Fruit fly (Drosophila melanogaster) whole organism, embryonic: ENCODE results near the gene CG18749.

Experiments used
- Atf6 ChIP-seq: fragments of 200-800 bp; sonication (Bioruptor generic); IDR thresholded peaks from 2 replicates; pipeline ENCODE4 v1.3.6; 2022; ENCODE audit warnings: missing biosample characterization, missing genetic modification characterization
- Blimp-1 ChIP-seq: fragments of 200-800 bp; sonication (Bioruptor generic); optimal IDR thresholded peaks from 3 replicates; lab custom pipeline; 2018; ENCODE audit warnings: missing biosample characterization, missing genetic modification characterization, mild to moderate bottlenecking, moderate library complexity, missing genetic modification reagents
- C15 ChIP-seq: fragments of 200-800 bp; sonication (Bioruptor generic); IDR thresholded peaks from 3 replicates; pipeline ENCODE4 v1.3.6; 2022; ENCODE audit warnings: missing biosample characterization, missing genetic modification characterization
- CG10274 ChIP-seq: fragments of 200-800 bp; sonication (Bioruptor generic); optimal IDR thresholded peaks from 3 replicates; lab custom pipeline; 2017; ENCODE audit warnings: missing biosample characterization, mild to moderate bottlenecking, missing genetic modification characterization
- CG10565 ChIP-seq: fragments of 200-800 bp; sonication (Bioruptor generic); optimal IDR thresholded peaks from 3 replicates; lab custom pipeline; 2016; ENCODE audit warnings: missing biosample characterization, mild to moderate bottlenecking, missing genetic modification characterization
- CG10979 ChIP-seq: fragments of 200-800 bp; sonication (Bioruptor generic); optimal IDR thresholded peaks from 2 replicates; lab custom pipeline; 2018; ENCODE audit warnings: missing biosample characterization, mild to moderate bottlenecking, missing genetic modification characterization, moderate library complexity
- CG11093 ChIP-seq: fragments of 200-800 bp; sonication (Bioruptor generic); IDR thresholded peaks from 3 replicates; pipeline ENCODE4 v1.3.6; 2022; ENCODE audit warnings: missing biosample characterization, missing genetic modification characterization
- CG12744 ChIP-seq: fragments of 200-800 bp; sonication (Bioruptor generic); optimal IDR thresholded peaks from 2 replicates; lab custom pipeline; 2016; ENCODE audit warnings: missing biosample characterization, missing genetic modification characterization
- CG13123 ChIP-seq: fragments of 200-800 bp; sonication (Bioruptor generic); optimal IDR thresholded peaks from 2 replicates; lab custom pipeline; 2016; ENCODE audit warnings: missing biosample characterization, missing genetic modification characterization
- CG13624 ChIP-seq: fragments of 200-800 bp; sonication (Bioruptor generic); optimal IDR thresholded peaks from 2 replicates; lab custom pipeline; 2016; ENCODE audit warnings: missing biosample characterization, missing genetic modification characterization
- CG14860 ChIP-seq: fragments of 200-800 bp; sonication (Bioruptor generic); IDR thresholded peaks from 3 replicates; pipeline ENCODE4 v1.3.6; 2022; ENCODE audit warnings: missing biosample characterization, missing genetic modification characterization; ENCODE audit not compliant: partially characterized antibody
- CG1647 ChIP-seq: fragments of 200-800 bp; sonication (Bioruptor generic); optimal IDR thresholded peaks from 3 replicates; lab custom pipeline; 2016; ENCODE audit warnings: missing biosample characterization, missing genetic modification characterization
- CG17802 ChIP-seq: fragments of 200-800 bp; sonication (Bioruptor generic); optimal IDR thresholded peaks from 2 replicates; lab custom pipeline; 2018; ENCODE audit warnings: missing biosample characterization, mild to moderate bottlenecking, missing genetic modification characterization, moderate library complexity
- CG18599 ChIP-seq: fragments of 200-800 bp; sonication (Bioruptor generic); optimal IDR thresholded peaks from 3 replicates; lab custom pipeline; 2017; ENCODE audit warnings: missing biosample characterization, missing genetic modification characterization, mild to moderate bottlenecking, moderate library complexity, missing genetic modification reagents
- CG18764 ChIP-seq: fragments of 200-800 bp; sonication (Bioruptor generic); optimal IDR thresholded peaks from 3 replicates; lab custom pipeline; 2016; ENCODE audit warnings: missing biosample characterization, missing genetic modification characterization
- CG2120 ChIP-seq: fragments of 200-800 bp; sonication (Bioruptor generic); optimal IDR thresholded peaks from 3 replicates; lab custom pipeline; 2016; ENCODE audit warnings: missing biosample characterization, missing genetic modification characterization
- CG2678 ChIP-seq: fragments of 200-800 bp; sonication (Bioruptor generic); optimal IDR thresholded peaks from 3 replicates; lab custom pipeline; 2019; ENCODE audit warnings: missing biosample characterization, mild to moderate bottlenecking, missing genetic modification characterization, moderate library complexity
- CG31388 ChIP-seq: fragments of 200-800 bp; sonication (Bioruptor generic); optimal IDR thresholded peaks from 2 replicates; lab custom pipeline; 2016; ENCODE audit warnings: missing biosample characterization, missing genetic modification characterization
- CG42726 ChIP-seq: fragments of 200-800 bp; sonication (Bioruptor generic); IDR thresholded peaks from 2 replicates; pipeline ENCODE4 v1.3.6; 2022; ENCODE audit warnings: missing biosample characterization, missing genetic modification characterization; ENCODE audit not compliant: partially characterized antibody
- CG6689 ChIP-seq: fragments of 200-800 bp; sonication (Bioruptor generic); IDR thresholded peaks from 2 replicates; pipeline ENCODE4 v1.3.6; 2022; ENCODE audit warnings: missing biosample characterization, missing genetic modification characterization
- CG6765 ChIP-seq: fragments of 200-800 bp; sonication (Bioruptor generic); optimal IDR thresholded peaks from 3 replicates; lab custom pipeline; 2017; ENCODE audit warnings: missing biosample characterization, mild to moderate bottlenecking, missing genetic modification characterization
- CG6854 ChIP-seq: fragments of 200-800 bp; sonication (Bioruptor generic); optimal IDR thresholded peaks from 3 replicates; lab custom pipeline; 2017; ENCODE audit warnings: missing biosample characterization, mild to moderate bottlenecking, missing genetic modification characterization
- CG7786 ChIP-seq: fragments of 200-800 bp; sonication (Bioruptor generic); optimal IDR thresholded peaks from 2 replicates; lab custom pipeline; 2016; ENCODE audit warnings: missing biosample characterization, missing genetic modification characterization
- CG8765 ChIP-seq: fragments of 200-800 bp; sonication (Bioruptor generic); IDR thresholded peaks from 2 replicates; pipeline ENCODE4 v1.3.6; 2022; ENCODE audit warnings: missing biosample characterization, missing genetic modification characterization
- D19A ChIP-seq: fragments of 200-800 bp; optimal IDR thresholded peaks from 3 replicates; lab custom pipeline; 2019; ENCODE audit warnings: missing biosample characterization, mild to moderate bottlenecking, missing genetic modification characterization, moderate library complexity
- Dp ChIP-seq: fragments of 200-800 bp; sonication (Bioruptor generic); optimal IDR thresholded peaks from 2 replicates; lab custom pipeline; 2018; ENCODE audit warnings: missing biosample characterization, mild to moderate bottlenecking, missing genetic modification characterization, moderate library complexity
- Dref ChIP-seq: fragments of 200-800 bp; sonication (Bioruptor generic); IDR thresholded peaks from 2 replicates; pipeline ENCODE4 v1.3.6; 2022; ENCODE audit warnings: missing biosample characterization, missing genetic modification characterization
- Eip74EF ChIP-seq, 2 experiments: fragments of 200-800 bp in 1 of 2; fragments of >200 bp in 1 of 2; sonication (Bioruptor generic) in 1 of 2; optimal IDR thresholded peaks; 2 replicates each; lab custom pipeline; 2017 to 2019; ENCODE audit warnings: missing biosample characterization in 2 of 2, missing genetic modification characterization in 2 of 2, mild to moderate bottlenecking in 1 of 2, moderate library complexity in 1 of 2
- H15 ChIP-seq: fragments of 200-800 bp; sonication (Bioruptor generic); IDR thresholded peaks from 3 replicates; pipeline ENCODE4 v1.3.6; 2022; ENCODE audit warnings: missing biosample characterization, missing genetic modification characterization
- Lpt ChIP-seq: fragments of >200 bp; optimal IDR thresholded peaks from 2 replicates; lab custom pipeline; 2018; ENCODE audit warnings: missing biosample characterization, missing genetic modification characterization
- Mes4 ChIP-seq: fragments of 200-800 bp; sonication (Bioruptor generic); optimal IDR thresholded peaks from 2 replicates; lab custom pipeline; 2016; ENCODE audit warnings: missing biosample characterization, missing genetic modification characterization
- Myb ChIP-seq: fragments of 200-800 bp; sonication (Bioruptor generic); optimal IDR thresholded peaks from 2 replicates; lab custom pipeline; 2016; ENCODE audit warnings: missing biosample characterization, missing genetic modification characterization
- abd-A ChIP-seq: fragments of 200-800 bp; sonication (Bioruptor generic); optimal IDR thresholded peaks from 3 replicates; lab custom pipeline; 2019; ENCODE audit warnings: missing biosample characterization, mild to moderate bottlenecking, missing genetic modification characterization, moderate library complexity
- btn ChIP-seq: fragments of 200-800 bp; sonication (Bioruptor generic); optimal IDR thresholded peaks from 2 replicates; lab custom pipeline; 2016; ENCODE audit warnings: missing biosample characterization, missing genetic modification characterization
- chif ChIP-seq, 2 experiments: fragments of 200-800 bp; sonication (Bioruptor generic); optimal IDR thresholded peaks; 3 replicates each; lab custom pipeline; 2016; ENCODE audit warnings: missing biosample characterization in 2 of 2, missing genetic modification characterization in 2 of 2
- croc ChIP-seq: fragments of 200-800 bp; sonication (Bioruptor generic); conservative IDR thresholded peaks from 3 replicates; pipeline ENCODE4 v1.3.6; 2022; ENCODE audit warnings: missing biosample characterization, missing genetic modification characterization
- dati ChIP-seq: fragments of 200-800 bp; sonication (Bioruptor generic); IDR thresholded peaks from 2 replicates; pipeline ENCODE4 v1.3.6; 2022; ENCODE audit warnings: missing biosample characterization, missing genetic modification characterization
- gcm ChIP-seq: fragments of 200-800 bp; sonication (Bioruptor generic); optimal IDR thresholded peaks from 2 replicates; lab custom pipeline; 2019; ENCODE audit warnings: missing biosample characterization, mild to moderate bottlenecking, missing genetic modification characterization, moderate library complexity
- hb ChIP-seq: fragments of 200-800 bp; sonication (Bioruptor generic); IDR thresholded peaks from 3 replicates; pipeline ENCODE4 v1.3.6; 2022; ENCODE audit warnings: missing biosample characterization, missing genetic modification characterization; ENCODE audit not compliant: partially characterized antibody
- hbn ChIP-seq: fragments of 200-800 bp; sonication (Bioruptor generic); IDR thresholded peaks from 2 replicates; pipeline ENCODE4 v1.3.6; 2022; ENCODE audit warnings: missing biosample characterization, missing genetic modification characterization; ENCODE audit not compliant: partially characterized antibody
- jigr1 ChIP-seq: fragments of 200-800 bp; sonication (Bioruptor generic); IDR thresholded peaks from 3 replicates; pipeline ENCODE4 v1.3.6; 2022; ENCODE audit warnings: missing biosample characterization, missing genetic modification characterization
- jumu ChIP-seq: fragments of 200-800 bp; sonication (Bioruptor generic); optimal IDR thresholded peaks from 3 replicates; lab custom pipeline; 2016; ENCODE audit warnings: missing biosample characterization, missing genetic modification characterization
- luna ChIP-seq: fragments of 200-800 bp; sonication (Bioruptor generic); optimal IDR thresholded peaks from 2 replicates; lab custom pipeline; 2016; ENCODE audit warnings: missing biosample characterization, missing genetic modification characterization
- pb ChIP-seq: fragments of 200-800 bp; sonication (Bioruptor generic); optimal IDR thresholded peaks from 3 replicates; lab custom pipeline; 2016; ENCODE audit warnings: missing biosample characterization, missing genetic modification characterization
- peb ChIP-seq: fragments of 200-800 bp; sonication (Bioruptor generic); IDR thresholded peaks from 2 replicates; pipeline ENCODE4 v1.3.6; 2022; ENCODE audit warnings: missing biosample characterization, missing genetic modification characterization
- pho ChIP-seq: fragments of 200-800 bp; sonication (Bioruptor generic); optimal IDR thresholded peaks from 2 replicates; lab custom pipeline; 2016; ENCODE audit warnings: missing biosample characterization, missing genetic modification characterization
- pros ChIP-seq: fragments of 200-800 bp; sonication (Bioruptor generic); optimal IDR thresholded peaks from 3 replicates; lab custom pipeline; 2019; ENCODE audit warnings: missing biosample characterization, mild to moderate bottlenecking, missing genetic modification characterization, moderate library complexity
- psq ChIP-seq: fragments of 200-800 bp; sonication (Bioruptor generic); optimal IDR thresholded peaks from 2 replicates; lab custom pipeline; 2017; ENCODE audit warnings: missing biosample characterization, missing genetic modification characterization
- sens ChIP-seq: fragments of 200-800 bp; sonication (Bioruptor generic); peaks from one replicate; lab custom pipeline; 2016; ENCODE audit warnings: missing biosample characterization, missing genetic modification characterization
- sr ChIP-seq: fragments of 200-800 bp; sonication (Bioruptor generic); IDR thresholded peaks from 3 replicates; pipeline ENCODE4 v1.3.6; 2022; ENCODE audit warnings: missing biosample characterization, missing genetic modification characterization
- tup ChIP-seq: fragments of 200-800 bp; sonication (Bioruptor generic); optimal IDR thresholded peaks from 2 replicates; lab custom pipeline; 2016; ENCODE audit warnings: missing biosample characterization, mild to moderate bottlenecking, missing genetic modification characterization, moderate library complexity

The CG18749 gene

dm6 chr3R:8243720-8244119 is at the start of gene CG18749, which contains the start of the genes CG9636 and CG33722 (continued):
- TF ChIP-seq H15 (GFP tag; lab: Robert Waterston, UW) = peak; percentile 73; the same call in 2 of the 3 replicates
- TF ChIP-seq CG6689 (GFP tag; lab: Robert Waterston, UW) = peak; percentile 70
- TF ChIP-seq psq = peak; percentile 43
- TF ChIP-seq dati (GFP tag; lab: Robert Waterston, UW) = no peak
- peak; percentile 100 for TF ChIP-seq Blimp-1
- TF ChIP-seq CG14860 (GFP tag; lab: Robert Waterston, UW) = peak; percentile 97
- peak; percentile 36 for TF ChIP-seq CG12744 (GFP tag; lab: Kevin White, UChicago)
- peak in 1 of 2 experiments; percentile 38 for TF ChIP-seq chif (GFP tag; optimal IDR thresholded peaks at IDR 0.05; lab: Kevin White, UChicago)
- 0 out of 2 replicates have a peak, but pooled peaks have one; percentile 28 for TF ChIP-seq CG42726 (GFP tag; lab: Robert Waterston, UW)
- peak in 1 of 2 experiments; percentile 65 for TF ChIP-seq Eip74EF (GFP tag; optimal IDR thresholded peaks at IDR 0.05; lab: Kevin White, UChicago)
- 0 out of 3 replicates have a peak, but pooled peaks have one; percentile 47 for TF ChIP-seq CG11093 (GFP tag; lab: Robert Waterston, UW)
- TF ChIP-seq btn (GFP tag; lab: Kevin White, UChicago) = no peak
- TF ChIP-seq gcm (GFP tag; lab: Kevin White, UChicago) = peak; percentile 76
- no peak for TF ChIP-seq abd-A (tag; lab: Kevin White, UChicago)
- TF ChIP-seq CG2678 (tag; lab: Kevin White, UChicago) = no peak
- peak; percentile 43 for TF ChIP-seq croc (GFP tag; lab: Robert Waterston, UW)
- TF ChIP-seq CG6854 (GFP tag; lab: Kevin White, UChicago) = no peak
- peak; percentile 80 for TF ChIP-seq CG18599 (GFP tag; lab: Kevin White, UChicago)
- TF ChIP-seq Atf6 (GFP tag; lab: Robert Waterston, UW) = peak; percentile 27; the same call in 1 of the 2 replicates
- no peak for TF ChIP-seq Mes4 (GFP tag; lab: Kevin White, UChicago)
- no peak for TF ChIP-seq Myb (GFP tag; lab: Kevin White, UChicago)
- TF ChIP-seq sr (GFP tag; lab: Robert Waterston, UW) = no peak
- peak; percentile 78 for TF ChIP-seq Dref
- peak; percentile 48 for TF ChIP-seq Dp
- peak; percentile 65 for TF ChIP-seq CG18764 (GFP tag; lab: Kevin White, UChicago)
- TF ChIP-seq pho = peak; percentile 45
- peak; percentile 79 for TF ChIP-seq CG2120 (GFP tag; lab: Kevin White, UChicago)
- TF ChIP-seq D19A (tag; lab: Kevin White, UChicago) = peak; percentile 69
- TF ChIP-seq jumu (GFP tag; lab: Kevin White, UChicago) = no peak
- TF ChIP-seq CG13123 (GFP tag; lab: Kevin White, UChicago) = peak; percentile 48
- no peak for TF ChIP-seq CG8765 (GFP tag; lab: Robert Waterston, UW)
- TF ChIP-seq CG13624 = peak; percentile 31
- TF ChIP-seq hb (GFP tag; lab: Robert Waterston, UW) = peak; percentile 94
- no peak for TF ChIP-seq Lpt
- no peak for TF ChIP-seq CG10565 (GFP tag; lab: Kevin White, UChicago)
- TF ChIP-seq CG7786 (GFP tag; lab: Kevin White, UChicago) = no peak
- TF ChIP-seq CG17802 (tag; lab: Kevin White, UChicago) = peak; percentile 38
- no peak for TF ChIP-seq jigr1 (GFP tag; lab: Robert Waterston, UW)
- peak; percentile 88 for TF ChIP-seq sens (GFP tag; lab: Kevin White, UChicago)
- TF ChIP-seq CG10274 (GFP tag; lab: Kevin White, UChicago) = no peak
- TF ChIP-seq hbn (GFP tag; lab: Robert Waterston, UW) = peak; percentile 97
- TF ChIP-seq CG31388 (GFP tag; lab: Kevin White, UChicago) = no peak
- no peak for TF ChIP-seq luna (GFP tag; lab: Kevin White, UChicago)
- TF ChIP-seq pros = peak; percentile 16
- no peak for TF ChIP-seq CG6765
- TF ChIP-seq tup (GFP tag; lab: Kevin White, UChicago) = peak; percentile 42
- TF ChIP-seq CG10979 (tag; lab: Kevin White, UChicago) = peak; percentile 66
- peak; percentile 42; the same call in 1 of the 2 replicates for TF ChIP-seq peb (GFP tag; lab: Robert Waterston, UW)
- TF ChIP-seq pb (GFP tag; lab: Kevin White, UChicago) = no peak
- TF ChIP-seq CG1647 = no peak
- 0 out of 3 replicates have a peak, but pooled peaks have one; percentile 38 for TF ChIP-seq C15 (GFP tag; lab: Robert Waterston, UW)
